Worm (Caenorhabditis elegans) whole organism, dauer: ENCODE results near the gene rgr-1.
"Not testable (repeated sequence)": the region's sequence is repeated elsewhere in the genome, so short reads cannot be mapped to it uniquely, and the experiment has no call there.

Experiments used
- unc-62 ChIP-seq: sonication (generic microtip); optimal IDR thresholded peaks from 2 replicates; lab custom pipeline; 2017; ENCODE audit warnings: missing biosample characterization, missing genetic modification reagents, missing genetic modification characterization

Gene rgr-1

DNA sequence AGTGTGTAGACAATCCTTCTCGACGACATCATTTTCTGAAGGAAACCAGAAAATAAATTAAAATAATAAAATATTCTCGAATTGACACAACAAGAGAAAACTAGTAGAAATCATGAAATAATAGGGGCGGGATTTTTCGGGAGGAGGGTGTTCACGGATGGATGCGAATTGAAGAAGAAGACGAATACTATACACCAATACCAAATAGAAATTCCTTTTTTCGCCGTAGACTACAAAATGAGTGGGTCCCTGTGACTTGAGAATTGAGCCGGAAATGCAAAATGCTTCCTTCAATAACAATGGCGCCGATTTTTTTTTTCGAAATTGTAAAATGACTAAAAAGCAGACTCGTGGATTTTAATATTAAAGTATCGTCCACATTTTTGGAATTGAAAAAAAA lies 7.5 kb downstream of the rgr-1 start, which contains the start of gene nlp-48:
Gene nlp-48 (minus strand): TSS at position 101 of the 400 bp plus-strand sequence.
- TF ChIP-seq unc-62 (GFP tag; lab: Kevin White, UChicago) = no peak

- no peak for TF ChIP-seq unc-62 (GFP tag; lab: Kevin White, UChicago)
Observed at ce11 chrIII:9406600-9406999, 13.1 kb downstream of the rgr-1 start, which contains the start of gene T26G10.1. TSS of gene T26G10.1 (minus strand) at chrIII:9406641.

- TF ChIP-seq unc-62 (GFP tag; lab: Kevin White, UChicago) = no peak
Observed at ce11 chrIII:9413340-9413739, 19.8 kb downstream of the rgr-1 start, which contains the start of gene T26G10.3. TSS of gene T26G10.3 (minus strand) at chrIII:9413440.

DNA sequence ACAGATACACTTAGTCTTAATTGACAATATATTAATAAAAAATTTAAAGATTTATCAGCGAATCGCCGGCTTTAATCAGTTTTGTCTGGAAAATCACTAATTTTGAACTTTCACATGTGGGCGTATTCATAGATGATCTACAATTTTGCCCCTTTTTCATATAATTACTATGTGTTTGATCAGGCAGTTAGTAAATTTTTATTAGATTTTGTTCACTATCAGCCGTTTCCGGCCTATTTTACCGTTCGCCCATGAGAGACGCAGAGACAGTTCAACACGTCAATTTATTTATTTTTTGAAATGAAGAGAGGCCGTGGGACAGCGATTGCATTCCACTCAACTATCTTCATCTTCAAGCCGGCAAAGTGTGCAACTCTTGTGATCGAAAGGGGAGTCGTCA lies 26.7 kb downstream of the rgr-1 start, which contains the start of gene T26G10.4:
Gene T26G10.4 (plus strand): TSS at position 301 of the 400 bp plus-strand sequence.
- TF ChIP-seq unc-62 (GFP tag; lab: Kevin White, UChicago) = not testable (repeated sequence)

DNA sequence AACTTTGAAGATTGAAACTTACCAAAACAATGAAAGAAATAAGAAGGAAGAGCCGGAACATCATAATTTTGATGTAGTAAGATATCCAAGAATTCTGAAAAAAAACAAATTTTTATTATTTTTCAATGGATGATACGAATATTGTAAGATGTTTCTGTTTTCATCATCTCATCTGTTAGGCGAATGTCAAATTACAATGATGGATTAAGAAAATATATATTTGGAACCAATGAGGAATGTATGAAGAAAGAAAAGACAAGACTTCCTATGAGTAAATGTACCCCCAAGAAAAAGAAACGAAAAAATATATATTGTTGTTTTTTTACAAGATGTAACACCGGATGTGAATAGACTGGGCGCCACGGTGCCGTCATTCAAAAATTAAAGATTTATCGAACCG lies 32.8 kb downstream of the rgr-1 start, which contains the start of gene T26G10.5:
Gene T26G10.5 (minus strand): TSS at position 101 of the 400 bp plus-strand sequence.
- no peak for TF ChIP-seq unc-62 (GFP tag; lab: Kevin White, UChicago)

ce11 chrIII:9433576-9434107 lies 40.1 kb downstream of the rgr-1 start, which contains the start of gene cpar-1:
TSS of gene cpar-1 (plus strand) at chrIII:9434057.
- TF ChIP-seq unc-62 (GFP tag; lab: Kevin White, UChicago) = no peak

DNA sequence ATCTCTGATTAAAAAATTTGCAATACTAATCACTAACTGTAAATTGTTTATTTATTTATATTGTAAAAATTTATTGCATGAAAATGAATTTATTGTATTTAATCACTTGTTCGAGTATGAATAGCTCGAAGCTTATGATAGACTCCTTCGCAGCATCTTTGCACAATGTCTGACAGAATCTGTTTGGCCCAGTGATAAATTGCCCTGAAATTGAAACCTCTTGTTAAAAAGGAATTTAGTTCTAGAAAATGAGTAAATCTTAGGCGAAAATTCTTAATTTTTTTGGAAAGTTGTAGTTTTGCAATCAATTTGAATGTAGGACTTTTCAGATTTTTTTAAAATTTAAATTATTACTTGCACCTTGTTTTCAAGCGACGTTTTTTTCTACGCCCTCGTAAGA lies 41.5 kb downstream of the rgr-1 start:
- no peak for TF ChIP-seq unc-62 (GFP tag; lab: Kevin White, UChicago)

ce11 chrIII:9439399-9439798 lies 45.9 kb downstream of the rgr-1 start, which contains the start of gene F54C8.1:
TSS of gene F54C8.1 (plus strand) at chrIII:9439699.
- TF ChIP-seq unc-62 (GFP tag; lab: Kevin White, UChicago) = no peak

ce11 chrIII:9441133-9441532 lies 47.6 kb downstream of the rgr-1 start, which contains the start of gene emb-30:
TSS of gene emb-30 (minus strand) at chrIII:9441460.
- TF ChIP-seq unc-62 (GFP tag; lab: Kevin White, UChicago) = no peak

DNA sequence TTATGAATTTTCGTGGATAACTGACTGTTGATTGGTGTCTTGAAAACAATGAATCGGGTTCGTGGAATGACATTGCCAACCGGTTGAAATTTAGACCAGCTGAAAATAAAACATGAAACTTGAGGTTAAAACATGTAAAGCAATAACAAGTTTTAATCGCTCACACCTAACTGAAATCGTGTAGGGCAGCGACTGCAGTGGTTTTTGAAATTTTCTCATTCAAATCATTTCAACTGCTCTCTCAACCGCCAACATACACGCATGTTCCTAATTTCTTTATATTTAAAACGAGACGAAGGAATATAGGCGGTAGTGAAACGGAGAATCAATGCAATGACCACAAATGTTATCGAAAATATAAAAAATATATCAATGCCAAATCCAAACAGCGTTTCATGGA lies 49.3 kb downstream of the rgr-1 start:
- no peak for TF ChIP-seq unc-62 (GFP tag; lab: Kevin White, UChicago)

DNA sequence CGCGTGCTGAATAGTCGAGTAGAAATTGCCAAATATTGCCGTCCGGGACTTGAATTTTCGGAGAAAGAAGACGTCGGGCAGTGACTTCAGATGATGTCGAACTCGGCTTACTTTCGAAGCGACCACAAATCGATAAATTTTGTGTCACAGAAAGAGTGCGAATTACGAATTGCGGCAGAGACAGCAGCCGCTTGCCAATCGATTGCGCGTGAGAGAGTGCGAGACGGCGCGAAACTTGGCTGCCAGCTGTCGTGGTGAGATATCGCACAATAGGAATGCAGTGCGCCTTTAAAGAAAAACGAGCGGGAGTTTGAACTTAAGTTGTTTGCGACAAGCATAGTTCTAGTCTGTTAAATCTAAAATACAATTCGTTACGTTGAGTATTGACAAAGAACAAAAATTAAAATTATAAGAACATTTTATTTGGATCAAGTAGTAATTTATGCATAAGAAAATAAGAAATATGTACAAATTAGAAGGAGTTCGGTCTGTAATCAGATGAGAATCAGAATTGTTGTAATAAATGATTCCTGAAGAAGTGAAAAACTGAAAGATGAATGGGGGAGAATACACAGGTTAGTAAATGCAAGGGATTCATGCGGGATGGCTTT lies 50.0 kb downstream of the rgr-1 start, which contains the start of gene pir-2:
Gene pir-2 (minus strand): TSS at position 218 of the 611 bp plus-strand sequence.
- TF ChIP-seq unc-62 (GFP tag; lab: Kevin White, UChicago) = no peak

- TF ChIP-seq unc-62 (GFP tag; lab: Kevin White, UChicago) = no peak
Observed at ce11 chrIII:9449831-9450230, 56.3 kb downstream of the rgr-1 start, which contains the start of gene F54C8.6. TSS of gene F54C8.6 (minus strand) at chrIII:9449931.

DNA sequence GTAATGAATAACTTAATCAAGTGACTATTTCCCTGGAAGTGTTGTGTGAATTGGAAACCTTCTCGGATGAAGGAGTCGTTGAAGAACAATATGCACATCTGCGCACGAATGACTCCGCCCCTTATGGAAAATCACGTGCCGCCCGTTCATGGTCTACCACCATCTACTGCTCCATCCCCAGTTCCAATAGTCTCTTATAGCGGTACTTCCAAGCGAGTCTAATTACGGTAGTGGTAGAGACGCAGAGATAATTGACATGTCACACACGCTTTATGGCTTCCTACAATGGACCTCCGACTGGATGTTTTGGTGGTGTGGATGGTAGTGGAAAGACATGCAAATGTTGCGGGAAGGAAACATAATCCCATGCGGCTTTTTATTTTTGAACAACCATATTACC lies 57.4 kb downstream of the rgr-1 start:
- no peak for TF ChIP-seq unc-62 (GFP tag; lab: Kevin White, UChicago)

- no peak for TF ChIP-seq unc-62 (GFP tag; lab: Kevin White, UChicago)
Observed at ce11 chrIII:9453962-9454361, 60.4 kb downstream of the rgr-1 start, which contains the start of gene F54C8.7. TSS of gene F54C8.7 (minus strand) at chrIII:9454062.
